Worm (Caenorhabditis elegans) whole organism, L3 larva: Measurements from ENCODE around the gene clu-1.
A peak's percentile ranks its signal among the peaks of the same experiment; 100 is the strongest.

ENCODE experiments used
- R02D3.7 ChIP-seq: fragments of 150-350 bp; optimal IDR thresholded peaks from 2 replicates; lab custom pipeline; 2014; ENCODE audit warnings: missing biosample characterization, missing genetic modification characterization
- ZK546.5 ChIP-seq: sonication (generic microtip); optimal IDR thresholded peaks from 2 replicates; lab custom pipeline; 2017; ENCODE audit warnings: missing biosample characterization, missing genetic modification characterization
- aly-2 ChIP-seq: fragments of 150-350 bp; optimal IDR thresholded peaks from 2 replicates; lab custom pipeline; 2014; ENCODE audit warnings: missing biosample characterization, missing genetic modification characterization
- ama-1 ChIP-seq: fragments of 150-350 bp; optimal IDR thresholded peaks from 2 replicates; lab custom pipeline; 2018
- ceh-28 ChIP-seq: fragments of 150-350 bp; optimal IDR thresholded peaks from 2 replicates; lab custom pipeline; 2014; ENCODE audit warnings: missing biosample characterization, missing genetic modification reagents, missing genetic modification characterization
- ceh-82 ChIP-seq: fragments of 150-350 bp; optimal IDR thresholded peaks from 2 replicates; lab custom pipeline; 2014; ENCODE audit warnings: missing biosample characterization, missing genetic modification characterization
- ceh-9 ChIP-seq: sonication (generic microtip); optimal IDR thresholded peaks from 2 replicates; lab custom pipeline; 2018; ENCODE audit warnings: missing biosample characterization, missing genetic modification characterization
- daf-12 ChIP-seq: fragments of 150-350 bp; optimal IDR thresholded peaks from 2 replicates; lab custom pipeline; 2014; ENCODE audit warnings: missing biosample characterization, missing genetic modification reagents, missing genetic modification characterization
- egl-27 ChIP-seq: sonication (generic microtip); optimal IDR thresholded peaks from 4 replicates; lab custom pipeline; 2017; ENCODE audit warnings: missing biosample characterization, missing genetic modification reagents, missing genetic modification characterization
- elt-1 ChIP-seq: fragments of 150-350 bp; optimal IDR thresholded peaks from 2 replicates; lab custom pipeline; 2014; ENCODE audit warnings: missing biosample characterization, missing genetic modification characterization
- elt-2 ChIP-seq: sonication (generic microtip); optimal IDR thresholded peaks from 2 replicates; lab custom pipeline; 2016; ENCODE audit warnings: missing genetic modification reagents, mild to moderate bottlenecking, missing genetic modification characterization, missing compliant biosample characterization
- elt-3 ChIP-seq, 3 experiments: fragments of 150-350 bp in 1 of 3; sonication (generic microtip) in 2 of 3; optimal IDR thresholded peaks; 2 replicates in 2 of 3; 4 replicates in 1 of 3; lab custom pipeline; 2014 to 2017; ENCODE audit warnings: missing biosample characterization in 3 of 3, missing genetic modification characterization in 3 of 3
- eor-1 ChIP-seq, 2 experiments: fragments of 150-350 bp; optimal IDR thresholded peaks; 2 replicates each; lab custom pipeline; 2014 to 2018; ENCODE audit warnings: missing biosample characterization in 2 of 2, missing genetic modification characterization in 2 of 2
- fkh-10 ChIP-seq: sonication (generic microtip); optimal IDR thresholded peaks from 2 replicates; lab custom pipeline; 2017; ENCODE audit warnings: missing biosample characterization, missing genetic modification reagents, missing genetic modification characterization
- hmg-11 ChIP-seq: sonication (generic microtip); optimal IDR thresholded peaks from 2 replicates; lab custom pipeline; 2016; ENCODE audit warnings: missing genetic modification characterization, missing compliant biosample characterization
- lin-15B ChIP-seq: fragments of 150-350 bp; optimal IDR thresholded peaks from 2 replicates; lab custom pipeline; 2014; ENCODE audit warnings: missing biosample characterization, missing genetic modification characterization
- lin-39 ChIP-seq: fragments of 150-350 bp; optimal IDR thresholded peaks from 2 replicates; lab custom pipeline; 2018; ENCODE audit warnings: missing biosample characterization, missing genetic modification reagents, missing genetic modification characterization
- lsy-12 ChIP-seq: sonication (generic microtip); optimal IDR thresholded peaks from 2 replicates; lab custom pipeline; 2016; ENCODE audit warnings: mild to moderate bottlenecking, missing genetic modification characterization, missing compliant biosample characterization
- mdl-1 ChIP-seq: fragments of 150-350 bp; optimal IDR thresholded peaks from 2 replicates; lab custom pipeline; 2014; ENCODE audit warnings: missing biosample characterization, missing genetic modification characterization
- nhr-11 ChIP-seq: fragments of 150-350 bp; optimal IDR thresholded peaks from 2 replicates; lab custom pipeline; 2014; ENCODE audit warnings: missing biosample characterization, missing genetic modification characterization
- nhr-12 ChIP-seq: fragments of 150-350 bp; optimal IDR thresholded peaks from 2 replicates; lab custom pipeline; 2014; ENCODE audit warnings: missing biosample characterization, missing genetic modification characterization
- nhr-23 ChIP-seq: fragments of 150-350 bp; optimal IDR thresholded peaks from 2 replicates; lab custom pipeline; 2014; ENCODE audit warnings: missing biosample characterization, missing genetic modification reagents, missing genetic modification characterization
- nhr-25 ChIP-seq: sonication (generic microtip); optimal IDR thresholded peaks from 2 replicates; lab custom pipeline; 2017; ENCODE audit warnings: missing biosample characterization, missing genetic modification characterization
- nhr-43 ChIP-seq: sonication (generic microtip); optimal IDR thresholded peaks from 2 replicates; lab custom pipeline; 2016; ENCODE audit warnings: mild to moderate bottlenecking, missing genetic modification characterization, missing compliant biosample characterization; ENCODE audit not compliant: poor library complexity, severe bottlenecking
- nhr-77 ChIP-seq: fragments of 150-350 bp; optimal IDR thresholded peaks from 2 replicates; lab custom pipeline; 2014; ENCODE audit warnings: missing biosample characterization, missing genetic modification characterization
- pha-4 ChIP-seq: fragments of 150-350 bp; optimal IDR thresholded peaks from 2 replicates; lab custom pipeline; 2014; ENCODE audit warnings: missing biosample characterization, missing genetic modification reagents, missing genetic modification characterization
- pqm-1 ChIP-seq: fragments of 150-350 bp; optimal IDR thresholded peaks from 2 replicates; lab custom pipeline; 2017; ENCODE audit warnings: missing biosample characterization, missing genetic modification characterization, inconsistent platforms
- sea-2 ChIP-seq: fragments of 150-350 bp; sonication (generic microtip); optimal IDR thresholded peaks from 4 replicates; lab custom pipeline; 2014; ENCODE audit warnings: missing biosample characterization, missing genetic modification reagents, missing genetic modification characterization
- skn-1 ChIP-seq: fragments of 150-350 bp; optimal IDR thresholded peaks from 2 replicates; lab custom pipeline; 2014; ENCODE audit warnings: missing biosample characterization, missing genetic modification characterization
- snpc-4 ChIP-seq: fragments of 150-350 bp; optimal IDR thresholded peaks from 2 replicates; lab custom pipeline; 2014; ENCODE audit warnings: missing biosample characterization, missing genetic modification characterization
- unc-39 ChIP-seq: sonication (generic microtip); optimal IDR thresholded peaks from 4 replicates; lab custom pipeline; 2017; ENCODE audit warnings: missing biosample characterization, missing genetic modification characterization
- unc-62 ChIP-seq: fragments of 150-350 bp; sonication (generic microtip); optimal IDR thresholded peaks from 4 replicates; lab custom pipeline; 2014; ENCODE audit warnings: missing biosample characterization, missing genetic modification reagents, missing genetic modification characterization
- zag-1 ChIP-seq: fragments of 150-350 bp; optimal IDR thresholded peaks from 2 replicates; lab custom pipeline; 2014; ENCODE audit warnings: missing biosample characterization, missing genetic modification characterization
- ztf-11 ChIP-seq: fragments of 150-350 bp; optimal IDR thresholded peaks from 2 replicates; lab custom pipeline; 2014; ENCODE audit warnings: missing biosample characterization, missing genetic modification characterization
- ztf-4 ChIP-seq: fragments of 150-350 bp; optimal IDR thresholded peaks from 2 replicates; lab custom pipeline; 2014; ENCODE audit warnings: missing biosample characterization, missing genetic modification characterization

The clu-1 gene

DNA sequence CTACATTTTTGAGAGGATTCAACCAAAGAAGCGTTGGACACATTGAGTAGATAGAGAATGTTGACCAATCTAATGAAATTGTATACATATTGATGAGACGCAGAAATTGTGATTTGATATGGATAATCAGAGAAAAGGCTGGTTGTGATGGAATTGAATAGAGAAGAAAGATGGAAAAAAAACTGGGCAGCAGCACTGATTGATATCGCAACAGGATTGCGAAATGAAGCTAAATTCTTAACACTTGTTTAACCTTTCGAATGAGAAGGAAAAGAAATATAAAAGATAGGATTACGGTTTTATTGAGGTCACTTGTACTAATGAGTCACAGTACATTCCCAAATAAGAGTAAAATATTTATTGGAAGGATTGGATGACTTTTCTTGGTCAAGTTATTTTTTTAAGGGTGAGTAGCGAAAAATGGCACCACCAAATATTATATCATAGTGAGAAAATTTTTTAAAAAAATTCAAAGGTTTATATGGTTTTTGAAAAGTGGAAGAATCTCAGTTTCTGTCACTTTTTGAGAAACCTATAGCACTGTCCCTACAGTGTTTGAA lies 19.0 kb downstream of the clu-1 start:
- peak; percentile 23 for TF ChIP-seq nhr-25
- TF ChIP-seq elt-3 (tag; optimal IDR thresholded peaks at IDR 0.05; lab: Kevin White, UChicago), result peak in 2 of 3 experiments; percentile 70 to 78
- peak; percentile 81 for TF ChIP-seq nhr-23 (tag; lab: Kevin White, UChicago)
- no peak for TF ChIP-seq ceh-28 (tag; lab: Kevin White, UChicago)
- TF ChIP-seq nhr-43 (tag; lab: Kevin White, UChicago), result peak; percentile 27

DNA sequence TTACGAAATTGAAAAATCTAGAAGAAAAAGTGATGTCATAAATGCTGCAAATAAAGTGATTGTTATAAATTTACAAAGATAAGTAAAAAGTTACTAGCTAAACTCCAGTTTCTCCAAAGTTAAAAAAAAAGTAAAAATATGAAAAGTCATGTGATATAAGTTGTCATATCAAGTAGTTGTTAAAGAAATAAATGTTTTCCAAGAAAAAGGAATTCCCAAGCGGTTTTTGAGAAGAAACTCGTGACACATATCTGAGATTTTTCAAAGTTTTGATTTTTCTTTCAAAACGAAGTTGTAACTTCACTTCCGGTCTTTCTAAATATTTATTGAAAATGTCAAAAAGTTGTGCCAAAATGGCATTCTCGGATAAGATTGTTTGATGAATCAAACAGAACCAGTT lies 20.2 kb downstream of the clu-1 start:
- no peak for TF ChIP-seq ztf-11 (tag; lab: Kevin White, UChicago)
- TF ChIP-seq elt-1 (tag; lab: Kevin White, UChicago), result no peak
- no peak for TF ChIP-seq ceh-9 (tag; lab: Kevin White, UChicago)
- TF ChIP-seq ztf-4 (tag; lab: Kevin White, UChicago), result no peak
- no peak for TF ChIP-seq ceh-28 (tag; lab: Kevin White, UChicago)
- TF ChIP-seq pha-4 (tag; lab: Kevin White, UChicago), result no peak
- no peak for TF ChIP-seq nhr-23 (tag; lab: Kevin White, UChicago)
- no peak for TF ChIP-seq elt-3 (tag; optimal IDR thresholded peaks at IDR 0.05; lab: Kevin White, UChicago)
- TF ChIP-seq elt-2 (tag; lab: Kevin White, UChicago), result no peak
- TF ChIP-seq ama-1 (lab: Kevin White, UChicago), result no peak
- no peak for TF ChIP-seq pqm-1 (tag; lab: Kevin White, UChicago)
- no peak for TF ChIP-seq R02D3.7 (tag; lab: Kevin White, UChicago)

DNA sequence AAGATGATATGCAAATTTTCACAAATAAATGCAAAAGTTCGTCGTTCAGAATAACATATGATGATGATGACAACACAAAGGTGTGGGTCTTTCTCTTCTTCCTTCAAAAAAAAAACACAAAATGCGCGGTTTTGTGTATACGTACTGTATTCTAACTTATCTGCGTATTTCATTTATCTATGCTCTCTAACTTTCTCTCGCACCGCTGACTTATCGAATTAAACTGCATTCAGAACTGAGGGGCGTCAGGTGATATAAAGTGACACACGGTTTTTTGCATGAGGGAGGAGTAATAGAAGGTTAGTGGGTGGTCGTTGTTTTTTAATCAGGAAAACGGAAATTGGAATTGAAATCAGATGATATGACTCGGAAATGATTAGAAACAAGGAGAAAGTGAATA lies 21.0 kb downstream of the clu-1 start, which contains the start of gene sod-4:
Gene sod-4, minus strand, starts transcription at position 109 of the 400 bp plus-strand sequence.
- no peak for TF ChIP-seq daf-12 (tag; lab: Kevin White, UChicago)
- no peak for TF ChIP-seq ZK546.5 (tag; lab: Kevin White, UChicago)
- no peak for TF ChIP-seq skn-1
- TF ChIP-seq elt-2 (tag; lab: Kevin White, UChicago), result no peak
- TF ChIP-seq elt-1 (tag; lab: Kevin White, UChicago), result no peak
- TF ChIP-seq ceh-82 (tag; lab: Kevin White, UChicago), result no peak
- TF ChIP-seq R02D3.7 (tag; lab: Kevin White, UChicago), result no peak
- no peak for TF ChIP-seq ztf-11 (tag; lab: Kevin White, UChicago)
- no peak for TF ChIP-seq eor-1 (tag; optimal IDR thresholded peaks at IDR 0.05; lab: Kevin White, UChicago)
- no peak for TF ChIP-seq mdl-1 (tag; lab: Kevin White, UChicago)
- peak; percentile 44 for TF ChIP-seq nhr-23 (tag; lab: Kevin White, UChicago)
- peak; percentile 17 for TF ChIP-seq lsy-12 (tag; lab: Kevin White, UChicago)

DNA sequence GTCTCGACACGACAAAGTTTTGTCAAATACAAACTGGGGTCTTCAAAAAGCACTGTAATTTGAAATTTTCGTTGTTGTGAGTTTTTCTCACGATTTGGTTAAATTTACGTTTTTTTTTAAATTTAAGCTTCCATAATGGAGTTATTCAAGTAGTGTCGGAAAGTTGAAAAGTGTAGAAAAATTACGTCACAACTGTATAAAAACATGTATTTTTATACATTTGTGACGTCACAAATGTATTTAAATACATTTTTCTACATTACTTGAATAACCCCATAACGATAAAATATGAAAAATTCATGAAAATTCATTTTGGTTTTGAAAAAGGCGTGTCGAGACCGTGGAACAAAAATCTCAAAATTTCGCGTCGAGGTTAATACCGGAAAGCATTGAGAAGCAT lies 23.8 kb downstream of the clu-1 start:
- TF ChIP-seq ztf-11 (tag; lab: Kevin White, UChicago), result no peak
- no peak for TF ChIP-seq ceh-82 (tag; lab: Kevin White, UChicago)
- no peak for TF ChIP-seq lsy-12 (tag; lab: Kevin White, UChicago)
- no peak for TF ChIP-seq nhr-12 (tag; lab: Kevin White, UChicago)
- no peak for TF ChIP-seq unc-62 (GFP tag; lab: Kevin White, UChicago)
- TF ChIP-seq R02D3.7 (tag; lab: Kevin White, UChicago), result no peak
- TF ChIP-seq snpc-4 (tag; lab: Kevin White, UChicago), result no peak
- no peak for TF ChIP-seq hmg-11 (tag; lab: Kevin White, UChicago)
- no peak for TF ChIP-seq ceh-28 (tag; lab: Kevin White, UChicago)
- no peak for TF ChIP-seq pqm-1 (tag; lab: Kevin White, UChicago)
- no peak for TF ChIP-seq sea-2 (GFP tag; lab: Kevin White, UChicago)
- TF ChIP-seq ceh-9 (tag; lab: Kevin White, UChicago), result no peak
- TF ChIP-seq unc-39, result no peak
- TF ChIP-seq zag-1, result no peak
- TF ChIP-seq nhr-11, result no peak
- TF ChIP-seq nhr-23 (tag; lab: Kevin White, UChicago), result no peak
- TF ChIP-seq daf-12 (tag; lab: Kevin White, UChicago), result no peak

DNA sequence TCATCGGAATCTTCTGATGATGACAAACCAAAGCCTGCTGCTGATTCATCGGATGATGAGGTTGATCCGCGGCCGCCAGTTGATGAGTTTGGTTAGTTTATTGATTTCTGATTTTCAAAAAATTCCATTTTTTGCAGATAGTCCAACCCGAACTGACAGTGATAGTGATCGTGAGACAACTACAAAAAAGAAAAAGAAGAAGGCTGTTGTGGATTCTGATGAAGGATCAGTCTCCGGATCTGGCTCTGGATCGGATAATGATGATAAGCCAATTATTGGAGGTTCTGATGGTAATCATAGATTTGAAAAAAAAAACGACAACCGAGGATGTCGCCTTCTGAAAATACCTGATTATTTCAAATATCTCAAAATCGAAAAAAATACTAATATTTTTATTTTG lies 25.2 kb downstream of the clu-1 start:
- no peak for TF ChIP-seq unc-62 (GFP tag; lab: Kevin White, UChicago)
- TF ChIP-seq daf-12 (tag; lab: Kevin White, UChicago), result no peak
- no peak for TF ChIP-seq sea-2 (GFP tag; lab: Kevin White, UChicago)
- TF ChIP-seq lin-15B (tag; lab: Kevin White, UChicago), result no peak
- no peak for TF ChIP-seq hmg-11 (tag; lab: Kevin White, UChicago)
- no peak for TF ChIP-seq lin-39 (tag; lab: Kevin White, UChicago)
- no peak for TF ChIP-seq elt-3 (tag; optimal IDR thresholded peaks at IDR 0.05; lab: Kevin White, UChicago)
- no peak for TF ChIP-seq fkh-10 (GFP tag; lab: Kevin White, UChicago)
- TF ChIP-seq zag-1, result no peak
- no peak for TF ChIP-seq ceh-28 (tag; lab: Kevin White, UChicago)
- TF ChIP-seq egl-27 (tag; lab: Kevin White, UChicago), result no peak
- no peak for TF ChIP-seq aly-2 (tag; lab: Kevin White, UChicago)
- no peak for TF ChIP-seq elt-2 (tag; lab: Kevin White, UChicago)
- no peak for TF ChIP-seq nhr-77 (tag; lab: Kevin White, UChicago)
- TF ChIP-seq, all 47 proteins: peak for 0
